Fruit fly (Drosophila melanogaster): ENCODE results near the gene Bet1.

dm6 chr3L:19263480-19264140 lies 2.4 kb downstream of the Bet1 start, which contains the start of the genes CG42374 and Mettl5:
- no peak for TF ChIP-seq psq (optimal IDR thresholded peaks at IDR 0.05)
- TF ChIP-seq Sin3A (optimal IDR thresholded peaks at IDR 0.05): no peak

Measured in Kc167 (cell line).